Fruit fly (Drosophila melanogaster): ENCODE measurements around the gene Rsph9.

Gene Rsph9

DNA sequence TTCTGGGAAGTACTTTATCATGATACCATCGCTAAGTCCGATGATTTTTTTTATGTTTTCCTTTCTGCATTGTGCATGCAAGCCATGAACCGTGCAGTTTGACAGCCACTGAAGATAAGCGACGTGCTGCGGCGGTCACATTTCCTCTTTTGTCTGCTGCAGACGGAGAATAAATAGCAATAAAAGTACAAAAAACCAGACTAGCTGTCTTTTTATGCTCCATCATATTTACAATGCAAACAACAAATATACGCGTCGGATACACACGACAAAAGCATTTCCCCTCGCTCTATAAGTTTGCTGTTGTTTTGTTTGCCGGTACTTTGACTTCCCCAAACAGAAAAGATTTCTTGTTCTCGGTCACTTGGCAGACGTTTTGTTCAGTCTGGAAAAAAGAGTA lies 32.6 kb downstream of the Rsph9 start (continued):
- TF ChIP-seq Nf-YA (GFP tag; IDR thresholded peaks at IDR 0.05) (peak; percentile 53; the same call in 1 of the 2 replicates), CG17186 (GFP tag; optimal IDR thresholded peaks at IDR 0.05) (peak; percentile 86), hkb (optimal IDR thresholded peaks at IDR 0.05) (no peak), hkb (GFP tag; IDR thresholded peaks at IDR 0.05) (peak; percentile 75), CG1647 (GFP tag; optimal IDR thresholded peaks at IDR 0.05) (peak; percentile 60), Sry-δ (GFP tag; optimal IDR thresholded peaks at IDR 0.05) (peak; percentile 35), zfh1 (GFP tag; IDR thresholded peaks at IDR 0.05) (peak; percentile 81), CG11504 (tag; optimal IDR thresholded peaks at IDR 0.05) (peak; percentile 61), CG15269 (tag; optimal IDR thresholded peaks at IDR 0.05) (peak; percentile 29), CG7987 (GFP tag; optimal IDR thresholded peaks at IDR 0.05) (peak; percentile 83), bbx (GFP tag; IDR thresholded peaks at IDR 0.05; ENCODE audit: partially characterized antibody) (no peak), CG13624 (GFP tag; optimal IDR thresholded peaks at IDR 0.05) (peak; percentile 45), gt (GFP tag; IDR thresholded peaks at IDR 0.05) (no peak), hth (optimal IDR thresholded peaks at IDR 0.05) (no peak), MTF-1 (GFP tag; optimal IDR thresholded peaks at IDR 0.05; ENCODE audit: borderline replicate concordance) (peak; percentile 91), crol (GFP tag; IDR thresholded peaks at IDR 0.05) (peak; percentile 37; the same call in 1 of the 2 replicates), ase (GFP tag; IDR thresholded peaks at IDR 0.05) (no peak), bsh (GFP tag; optimal IDR thresholded peaks at IDR 0.05) (peak; percentile 2 to 85), CG8359 (GFP tag; optimal IDR thresholded peaks at IDR 0.05; ENCODE audit: borderline replicate concordance) (peak; percentile 61), CG31441 (GFP tag; IDR thresholded peaks at IDR 0.05) (peak; percentile 71), CG12219 (GFP tag; optimal IDR thresholded peaks at IDR 0.05) (peak; percentile 70), lov (optimal IDR thresholded peaks at IDR 0.05) (no peak), lov (GFP tag; IDR thresholded peaks at IDR 0.05) (peak; percentile 51; the same call in 1 of the 3 replicates), oc (tag; optimal IDR thresholded peaks at IDR 0.05) (peak; percentile 88), Sox102F (GFP tag; optimal IDR thresholded peaks at IDR 0.05) (peak; percentile 73), CG9876 (GFP tag; optimal IDR thresholded peaks at IDR 0.05) (peak; percentile 38), CoRest (tag; optimal IDR thresholded peaks at IDR 0.05) (peak; percentile 75), slp2 (GFP tag; optimal IDR thresholded peaks at IDR 0.05) (peak; percentile 35), jumu (GFP tag; optimal IDR thresholded peaks at IDR 0.05) (peak; percentile 67), Ravus (GFP tag; IDR thresholded peaks at IDR 0.05) (no peak), chif (GFP tag; optimal IDR thresholded peaks at IDR 0.05) (peak; percentile 41 to 80), chm (GFP tag; IDR thresholded peaks at IDR 0.05) (peak; percentile 84), Neu2 (GFP tag; optimal IDR thresholded peaks at IDR 0.05; ENCODE audit: borderline replicate concordance) (no peak), cato (GFP tag; optimal IDR thresholded peaks at IDR 0.05; ENCODE audit: borderline replicate concordance) (peak; percentile 27), CG7786 (GFP tag; optimal IDR thresholded peaks at IDR 0.05) (peak; percentile 11), Nf-YB (GFP tag; optimal IDR thresholded peaks at IDR 0.05) (peak; percentile 51), CG13287 (GFP tag; IDR thresholded peaks at IDR 0.05; ENCODE audit: partially characterized antibody) (no peak), CG18476 (GFP tag; optimal IDR thresholded peaks at IDR 0.05) (peak; percentile 52), sens-2 (GFP tag; IDR thresholded peaks at IDR 0.05) (peak; percentile 72; the same call in 1 of the 2 replicates), Jarid2 (GFP tag; optimal IDR thresholded peaks at IDR 0.05) (peak; percentile 54), CG12391 (tag; optimal IDR thresholded peaks at IDR 0.05) (peak; percentile 33), p53 (GFP tag; optimal IDR thresholded peaks at IDR 0.05) (peak; percentile 55), dm (GFP tag; optimal IDR thresholded peaks at IDR 0.05) (peak; percentile 24), CG32767 (GFP tag; IDR thresholded peaks at IDR 0.05) (peak; percentile 44; the same call in 1 of the 2 replicates), Ets97D (GFP tag; optimal IDR thresholded peaks at IDR 0.05) (peak; percentile 7), gcm (GFP tag; optimal IDR thresholded peaks at IDR 0.05) (peak; percentile 72), CG15073 (GFP tag; optimal IDR thresholded peaks at IDR 0.05) (no peak), sisA (GFP tag; IDR thresholded peaks at IDR 0.05) (no peak), NK7.1 (GFP tag; optimal IDR thresholded peaks at IDR 0.05) (peak; percentile 30), CG8765 (GFP tag; IDR thresholded peaks at IDR 0.05) (no peak), tap (tag; optimal IDR thresholded peaks at IDR 0.05) (peak; percentile 51)
